Worm (Caenorhabditis elegans) whole organism, L4/young adult: Measurements from ENCODE around the gene F48D6.4.

Experiments used
- W03F9.2 ChIP-seq: fragments of 150-350 bp; optimal IDR thresholded peaks from 2 replicates; lab custom pipeline; 2014; ENCODE audit warnings: missing biosample characterization, missing genetic modification characterization
- him-1 ChIP-seq: sonication (generic microtip); optimal IDR thresholded peaks from 2 replicates; lab custom pipeline; 2016; ENCODE audit warnings: missing genotype, missing genetic modification reagents, missing genetic modification characterization, missing compliant biosample characterization

- no peak for TF ChIP-seq W03F9.2 (tag; lab: Kevin White, UChicago)
- TF ChIP-seq him-1 (tag; lab: Kevin White, UChicago): no peak
Observed at ce11 chrX:4274116-4274515, 27.1 kb upstream of the F48D6.4 start, which contains the start of gene mec-18.
